Worm (Caenorhabditis elegans): Measurements from ENCODE around the gene srd-36.

- TF ChIP-seq R02D3.7 (tag; optimal IDR thresholded peaks at IDR 0.05) (no peak), nhr-76 (tag; optimal IDR thresholded peaks at IDR 0.05) (no peak), mdl-1 (tag; optimal IDR thresholded peaks at IDR 0.05) (no peak), lin-39 (tag; optimal IDR thresholded peaks at IDR 0.05) (no peak), ceh-82 (tag; optimal IDR thresholded peaks at IDR 0.05) (no peak)
These were observed 26.0 kb upstream of the srd-36 start for ce11 chrX:13320575-13320974.
